Worm (Caenorhabditis elegans) whole organism, midembryonic: Measurements from ENCODE around the gene tag-77.

ENCODE experiments used
- flt-1 ChIP-seq: fragments of 200-800 bp; sonication (Bioruptor generic); IDR thresholded peaks from 2 replicates; pipeline ENCODE4 v1.3.6; 2022; ENCODE audit warnings: missing genetic modification characterization, missing compliant biosample characterization
- ztf-23 ChIP-seq: fragments of 200-800 bp; sonication (Bioruptor generic); IDR thresholded peaks from 2 replicates; pipeline ENCODE4 v1.3.6; 2022; ENCODE audit warnings: missing genetic modification reagents, missing genetic modification characterization, missing compliant biosample characterization

ce11 chrIV:8454076-8454475 lies 56.3 kb downstream of the tag-77 start:
- TF ChIP-seq flt-1 (GFP tag; lab: Robert Waterston, UW) (no peak), ztf-23 (GFP tag; lab: Robert Waterston, UW) (no peak)
